Fruit fly (Drosophila melanogaster) whole organism, pupa: ENCODE measurements around the gene CG9555.

ENCODE experiments used
- CG10348 ChIP-seq: fragments of 200-800 bp; sonication (Bioruptor generic); IDR thresholded peaks from 2 replicates; pipeline ENCODE4 v1.3.6; 2022; ENCODE audit warnings: missing biosample characterization, missing genetic modification characterization
- CG12605 ChIP-seq: fragments of 200-800 bp; sonication (Bioruptor generic); IDR thresholded peaks from 2 replicates; pipeline ENCODE4 v1.3.6; 2022; ENCODE audit warnings: missing biosample characterization, missing genetic modification characterization
- CG13204 ChIP-seq: fragments of 200-800 bp; sonication (Bioruptor generic); optimal IDR thresholded peaks from 2 replicates; lab custom pipeline; 2018; ENCODE audit warnings: missing biosample characterization, mild to moderate bottlenecking, missing genetic modification characterization, moderate library complexity
- CG14655 ChIP-seq: fragments of 200-800 bp; sonication (Bioruptor generic); optimal IDR thresholded peaks from 3 replicates; lab custom pipeline; 2017; ENCODE audit warnings: mild to moderate bottlenecking, missing biosample characterization, missing genetic modification reagents, missing genetic modification characterization
- CG15710 ChIP-seq: fragments of 200-800 bp; sonication (Bioruptor generic); optimal IDR thresholded peaks from 2 replicates; lab custom pipeline; 2018; ENCODE audit warnings: missing biosample characterization, mild to moderate bottlenecking, missing genetic modification characterization, moderate library complexity
- CG17806 ChIP-seq: fragments of 200-800 bp; sonication (Bioruptor generic); optimal IDR thresholded peaks from 2 replicates; lab custom pipeline; 2018; ENCODE audit warnings: missing biosample characterization, mild to moderate bottlenecking, missing genetic modification characterization, moderate library complexity
- CG32121 ChIP-seq: fragments of 200-800 bp; sonication (Bioruptor generic); IDR thresholded peaks from 2 replicates; pipeline ENCODE4 v1.3.6; 2022; ENCODE audit warnings: missing biosample characterization, missing genetic modification characterization
- CG34367 ChIP-seq: fragments of 200-800 bp; sonication (Bioruptor generic); optimal IDR thresholded peaks from 2 replicates; lab custom pipeline; 2018; ENCODE audit warnings: missing biosample characterization, mild to moderate bottlenecking, missing genetic modification characterization
- CG4496 ChIP-seq: fragments of 200-800 bp; sonication (Bioruptor generic); IDR thresholded peaks from 3 replicates; pipeline ENCODE4 v1.3.6; 2022; ENCODE audit warnings: missing biosample characterization, missing genetic modification characterization
- CG8159 ChIP-seq: fragments of 200-800 bp; sonication (Bioruptor generic); optimal IDR thresholded peaks from 3 replicates; lab custom pipeline; 2018; ENCODE audit warnings: missing biosample characterization, mild to moderate bottlenecking, missing genetic modification characterization, moderate library complexity
- CG8301 ChIP-seq: fragments of 200-800 bp; sonication (Bioruptor generic); optimal IDR thresholded peaks from 2 replicates; lab custom pipeline; 2018; ENCODE audit warnings: missing biosample characterization, mild to moderate bottlenecking, missing genetic modification characterization
- CG9948 ChIP-seq: fragments of 200-800 bp; sonication (Bioruptor generic); optimal IDR thresholded peaks from 2 replicates; lab custom pipeline; 2018; ENCODE audit warnings: missing biosample characterization, mild to moderate bottlenecking, missing genetic modification characterization, moderate library complexity
- D1 ChIP-seq: fragments of 200-800 bp; sonication (Bioruptor generic); optimal IDR thresholded peaks from 2 replicates; lab custom pipeline; 2018; ENCODE audit warnings: missing biosample characterization, mild to moderate bottlenecking, missing genetic modification characterization, moderate library complexity
- EcR ChIP-seq: fragments of 200-800 bp; sonication (Bioruptor generic); optimal IDR thresholded peaks from 3 replicates; lab custom pipeline; 2019; ENCODE audit warnings: missing biosample characterization, missing genetic modification characterization, mild to moderate bottlenecking, moderate library complexity, missing genetic modification reagents
- Ets98B ChIP-seq: fragments of 200-800 bp; sonication (Bioruptor generic); IDR thresholded peaks from 2 replicates; pipeline ENCODE4 v1.3.6; 2022; ENCODE audit warnings: missing biosample characterization, missing genetic modification characterization
- Pif1A ChIP-seq: fragments of 200-800 bp; sonication (Bioruptor generic); optimal IDR thresholded peaks from 3 replicates; lab custom pipeline; 2016; ENCODE audit warnings: missing biosample characterization, missing genetic modification characterization
- Pif1B ChIP-seq: fragments of 200-800 bp; sonication (Bioruptor generic); optimal IDR thresholded peaks from 3 replicates; lab custom pipeline; 2016; ENCODE audit warnings: missing biosample characterization, missing genetic modification characterization
- Snoo ChIP-seq: fragments of 200-800 bp; sonication (Bioruptor generic); optimal IDR thresholded peaks from 3 replicates; lab custom pipeline; 2017; ENCODE audit warnings: missing biosample characterization, mild to moderate bottlenecking, missing genetic modification characterization, inconsistent platforms
- fd96Ca ChIP-seq: fragments of 200-800 bp; sonication (Bioruptor generic); IDR thresholded peaks from 3 replicates; pipeline ENCODE4 v1.3.6; 2022; ENCODE audit warnings: missing biosample characterization, missing genetic modification characterization
- gl ChIP-seq: fragments of 200-800 bp; sonication (Bioruptor generic); optimal IDR thresholded peaks from 2 replicates; lab custom pipeline; 2018; ENCODE audit warnings: missing biosample characterization, mild to moderate bottlenecking, missing genetic modification characterization
- rn ChIP-seq: fragments of 200-800 bp; sonication (Bioruptor generic); IDR thresholded peaks from 2 replicates; pipeline ENCODE4 v1.3.6; 2022; ENCODE audit warnings: missing biosample characterization, missing genetic modification characterization

CG9555 gene

DNA sequence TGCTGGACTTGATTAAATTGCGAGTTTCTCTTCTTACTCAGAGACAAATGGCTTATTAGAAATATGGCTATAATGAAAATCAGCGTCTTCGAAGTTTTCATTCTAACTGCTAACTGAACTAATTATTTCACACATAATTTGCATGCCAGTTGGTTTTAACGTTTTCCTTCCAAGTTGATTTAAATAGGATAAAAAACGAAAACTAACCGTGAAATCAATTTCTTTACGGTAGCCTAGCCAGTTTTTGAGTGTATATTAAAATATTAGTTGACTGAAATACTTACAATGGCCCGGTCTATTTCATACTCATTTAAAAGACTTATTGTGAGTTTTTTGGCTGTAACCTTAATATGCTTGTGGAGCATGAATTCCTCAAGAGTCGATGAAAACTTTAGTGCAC, 29.3 kb upstream of the CG9555 start, which contains the start of the genes CG9525 and CG32985:
Gene CG9525 (minus strand): TSS at position 101 of the 400 bp plus-strand sequence.
Gene CG32985 (plus strand): TSS at position 280 of the 400 bp plus-strand sequence.
- no peak for TF ChIP-seq CG12605 (GFP tag; lab: Robert Waterston, UW)
- TF ChIP-seq, all 21 proteins: peak for 0

dm6 chr2L:8964657-8965056, 26.9 kb upstream of the CG9555 start, which contains the start of gene CG32984:
TSS of gene CG32984 (plus strand) at chr2L:8964957.
- TF ChIP-seq CG12605 (GFP tag; lab: Robert Waterston, UW) (no peak), CG8159 (tag; lab: Kevin White, UChicago) (no peak), CG4496 (GFP tag; lab: Robert Waterston, UW) (no peak)
- TF ChIP-seq, all 21 proteins: peak for 0

DNA sequence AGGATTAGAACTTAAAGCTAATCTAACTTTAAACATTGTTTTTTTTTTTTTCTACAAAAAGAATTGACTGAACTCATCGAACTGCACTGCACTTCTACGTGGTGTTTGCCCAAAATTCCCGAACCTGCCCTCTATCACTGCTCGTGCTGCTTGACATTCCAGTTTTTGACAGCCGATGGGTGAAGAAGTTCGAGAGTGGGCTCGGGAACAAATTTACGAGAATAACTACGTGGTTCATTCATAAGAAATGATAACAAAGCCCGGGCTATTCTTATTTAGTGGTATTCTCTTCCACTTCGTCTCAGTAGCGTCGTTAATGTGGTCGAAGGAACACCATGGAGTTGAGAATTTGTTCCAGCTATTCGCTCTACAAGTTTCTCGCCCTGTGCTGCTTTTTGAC, 24.3 kb upstream of the CG9555 start, which contains the start of gene CG18088:
Gene CG18088 (plus strand): TSS at position 301 of the 400 bp plus-strand sequence.
- TF ChIP-seq CG17806 = no peak

dm6 chr2L:8972905-8973304, 18.6 kb upstream of the CG9555 start:
- no peak for TF ChIP-seq CG10348 (GFP tag; lab: Robert Waterston, UW)
- TF ChIP-seq CG32121 = no peak
- TF ChIP-seq CG14655 (GFP tag; lab: Kevin White, UChicago) = no peak
- no peak for TF ChIP-seq Ets98B (GFP tag; lab: Robert Waterston, UW)
- TF ChIP-seq Pif1A (GFP tag; lab: Kevin White, UChicago) = no peak
- no peak for TF ChIP-seq CG4496 (GFP tag; lab: Robert Waterston, UW)
- no peak for TF ChIP-seq CG8159 (tag; lab: Kevin White, UChicago)
- TF ChIP-seq gl (tag; lab: Kevin White, UChicago) = no peak
- TF ChIP-seq EcR (GFP tag; lab: Kevin White, UChicago) = no peak
- TF ChIP-seq CG8301 = no peak
- no peak for TF ChIP-seq rn (GFP tag; lab: Robert Waterston, UW)
- TF ChIP-seq Snoo (tag; lab: Kevin White, UChicago) = no peak
- TF ChIP-seq CG13204 (GFP tag; lab: Kevin White, UChicago) = no peak
- TF ChIP-seq Pif1B = no peak
- no peak for TF ChIP-seq CG12605 (GFP tag; lab: Robert Waterston, UW)
- TF ChIP-seq D1 (tag; lab: Kevin White, UChicago) = no peak
- no peak for TF ChIP-seq CG9948

- no peak for TF ChIP-seq CG8159 (tag; lab: Kevin White, UChicago)
These were observed 17.0 kb upstream of the CG9555 start for dm6 chr2L:8974506-8974905.

DNA sequence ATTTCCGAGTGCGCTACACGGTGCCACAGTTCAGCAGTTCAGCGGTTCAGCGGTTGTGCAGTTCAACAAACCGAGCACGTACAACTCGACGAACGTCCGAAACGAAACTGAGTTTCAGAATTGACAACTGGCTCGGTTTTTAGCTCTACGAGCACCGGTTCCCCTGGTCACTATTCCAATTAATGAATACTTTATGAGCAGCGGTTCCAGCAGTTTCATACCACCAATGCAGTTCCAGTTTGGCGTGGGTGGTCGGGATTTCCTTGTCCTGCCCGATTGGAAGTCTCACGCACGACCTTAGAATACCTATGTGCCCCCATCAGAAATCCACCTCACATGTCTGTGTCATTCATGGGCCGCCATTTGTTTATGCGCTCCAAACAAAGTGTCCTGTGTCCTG, 16.2 kb upstream of the CG9555 start, which contains the start of gene CG9541:
Gene CG9541 (minus strand): TSS at position 101 of the 400 bp plus-strand sequence.
- no peak for TF ChIP-seq CG15710 (tag; lab: Kevin White, UChicago)
- TF ChIP-seq Pif1A (GFP tag; lab: Kevin White, UChicago) = no peak
- TF ChIP-seq gl (tag; lab: Kevin White, UChicago) = no peak
- no peak for TF ChIP-seq CG8159 (tag; lab: Kevin White, UChicago)
- TF ChIP-seq CG12605 (GFP tag; lab: Robert Waterston, UW) = no peak
- no peak for TF ChIP-seq CG4496 (GFP tag; lab: Robert Waterston, UW)
- TF ChIP-seq CG10348 (GFP tag; lab: Robert Waterston, UW) = no peak
- no peak for TF ChIP-seq CG9948
- no peak for TF ChIP-seq rn (GFP tag; lab: Robert Waterston, UW)
- no peak for TF ChIP-seq CG8301
- TF ChIP-seq EcR (GFP tag; lab: Kevin White, UChicago) = no peak
- no peak for TF ChIP-seq CG14655 (GFP tag; lab: Kevin White, UChicago)
- no peak for TF ChIP-seq CG13204 (GFP tag; lab: Kevin White, UChicago)
- no peak for TF ChIP-seq CG17806
- no peak for TF ChIP-seq fd96Ca (GFP tag; lab: Robert Waterston, UW)

DNA sequence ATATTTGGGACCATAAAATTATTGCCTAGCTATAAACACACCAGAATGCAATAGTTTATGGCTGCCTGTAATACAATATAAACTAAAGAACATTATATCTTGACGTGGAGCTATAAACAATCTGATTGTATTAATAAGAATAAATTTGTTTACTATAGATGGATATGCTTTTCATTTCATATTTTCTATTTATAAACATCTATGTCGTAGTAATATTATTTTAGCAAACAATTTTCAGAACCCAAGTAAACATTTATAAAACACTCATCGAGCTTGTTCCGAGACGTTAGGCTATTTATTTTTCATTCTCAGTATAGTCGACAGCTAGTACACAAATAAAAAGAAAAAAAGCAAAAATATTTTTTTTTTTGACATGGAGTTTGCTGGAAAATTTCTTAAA, 11.2 kb upstream of the CG9555 start, which contains the start of gene CG18662:
Gene CG18662 (plus strand): TSS at position 301 of the 400 bp plus-strand sequence.
- TF ChIP-seq CG14655 (GFP tag; lab: Kevin White, UChicago) (no peak), EcR (GFP tag; lab: Kevin White, UChicago) (no peak), CG8159 (tag; lab: Kevin White, UChicago) (no peak), CG32121 (no peak), rn (GFP tag; lab: Robert Waterston, UW) (no peak), D1 (tag; lab: Kevin White, UChicago) (no peak), CG13204 (GFP tag; lab: Kevin White, UChicago) (no peak), Ets98B (GFP tag; lab: Robert Waterston, UW) (no peak), Pif1B (no peak), CG34367 (tag; lab: Kevin White, UChicago) (no peak), CG12605 (GFP tag; lab: Robert Waterston, UW) (no peak)
